Fruit fly (Drosophila melanogaster): ENCODE measurements around the gene CG14932.
A peak's percentile ranks its signal among the peaks of the same experiment; 100 is the strongest.

The CG14932 gene

dm6 chr2L:11807697-11808226, 18.0 kb downstream of the CG14932 start (continued):
- TF ChIP-seq Pdp1 (GFP tag; optimal IDR thresholded peaks at IDR 0.05) (peak in 1 of 2 experiments; percentile 13), grau (tag; optimal IDR thresholded peaks at IDR 0.05) (no peak), Doc3 (GFP tag; IDR thresholded peaks at IDR 0.05; ENCODE audit: partially characterized antibody) (no peak), ATbp (GFP tag; optimal IDR thresholded peaks at IDR 0.05) (no peak), CG6654 (GFP tag; optimal IDR thresholded peaks at IDR 0.05) (no peak), slbo (GFP tag; IDR thresholded peaks at IDR 0.05) (peak; percentile 45; the same call in 1 of the 2 replicates), CG17829 (tag; optimal IDR thresholded peaks at IDR 0.05) (no peak), CG6854 (GFP tag; optimal IDR thresholded peaks at IDR 0.05) (no peak), CG7839 (tag; optimal IDR thresholded peaks at IDR 0.05) (no peak), Bgb (GFP tag; IDR thresholded peaks at IDR 0.05; ENCODE audit: partially characterized antibody) (peak; percentile 72), CG6813 (GFP tag; optimal IDR thresholded peaks at IDR 0.05) (no peak), kni (GFP tag; optimal IDR thresholded peaks at IDR 0.05) (peak; percentile 88), CG9727 (GFP tag; optimal IDR thresholded peaks at IDR 0.05) (no peak), pfk (GFP tag; optimal IDR thresholded peaks at IDR 0.05) (no peak), Dll (GFP tag; IDR thresholded peaks at IDR 0.05; ENCODE audit: partially characterized antibody) (no peak), PHDP (tag; optimal IDR thresholded peaks at IDR 0.05) (no peak), CG7963 (GFP tag; IDR thresholded peaks at IDR 0.05; ENCODE audit: partially characterized antibody) (no peak), CG15601 (tag; optimal IDR thresholded peaks at IDR 0.05) (no peak), Sox102F (GFP tag; optimal IDR thresholded peaks at IDR 0.05) (no peak), vnd (GFP tag; IDR thresholded peaks at IDR 0.05; ENCODE audit: partially characterized antibody) (no peak), CG17568 (GFP tag; optimal IDR thresholded peaks at IDR 0.05) (no peak), pb (GFP tag; optimal IDR thresholded peaks at IDR 0.05) (peak; percentile 53), gsb (GFP tag; IDR thresholded peaks at IDR 0.05) (no peak), salm (tag; optimal IDR thresholded peaks at IDR 0.05) (no peak), lov (optimal IDR thresholded peaks at IDR 0.05) (no peak), lov (GFP tag; IDR thresholded peaks at IDR 0.05) (0 out of 3 replicates have a peak, but pooled peaks have one; percentile 50), Hr3 (GFP tag; optimal IDR thresholded peaks at IDR 0.05) (no peak), Oaz (GFP tag; IDR thresholded peaks at IDR 0.05) (no peak), slp2 (GFP tag; optimal IDR thresholded peaks at IDR 0.05) (no peak), crc (GFP tag; optimal IDR thresholded peaks at IDR 0.05) (no peak), Atf3 (GFP tag; optimal IDR thresholded peaks at IDR 0.05) (no peak), Stat92E (GFP tag; optimal IDR thresholded peaks at IDR 0.05) (no peak), Mrtf (GFP tag; IDR thresholded peaks at IDR 0.05) (no peak), CG10267 (tag; optimal IDR thresholded peaks at IDR 0.05) (no peak), Doc2 (GFP tag; IDR thresholded peaks at IDR 0.05) (no peak), Sin3A (optimal IDR thresholded peaks at IDR 0.05) (no peak), CG6683 (GFP tag; optimal IDR thresholded peaks at IDR 0.05) (no peak), CG8388 (GFP tag; optimal IDR thresholded peaks at IDR 0.05) (no peak), CG15479 (GFP tag; optimal IDR thresholded peaks at IDR 0.05) (peak; percentile 26), CG14014 (GFP tag; IDR thresholded peaks at IDR 0.05) (peak; percentile 24; the same call in 1 of the 2 replicates), CG15269 (tag; optimal IDR thresholded peaks at IDR 0.05) (no peak), CG13894 (tag; optimal IDR thresholded peaks at IDR 0.05) (peak; percentile 78), Ravus (GFP tag; IDR thresholded peaks at IDR 0.05) (no peak), tio (GFP tag; optimal IDR thresholded peaks at IDR 0.05) (no peak), CG3726 (GFP tag; IDR thresholded peaks at IDR 0.05) (no peak), bsh (GFP tag; optimal IDR thresholded peaks at IDR 0.05) (peak in 1 of 2 experiments; percentile 18), ems (GFP tag; optimal IDR thresholded peaks at IDR 0.05) (peak; percentile 10), tap (tag; optimal IDR thresholded peaks at IDR 0.05) (peak; percentile 1), Scr (GFP tag; IDR thresholded peaks at IDR 0.05; ENCODE audit: partially characterized antibody) (no peak; the same call in 1 of the 2 replicates)

Measured in whole organism, embryonic.